Worm (Caenorhabditis elegans) whole organism, L4 larva: ENCODE data around the gene F41D9.2.
A peak's percentile ranks its signal among the peaks of the same experiment; 100 is the strongest.

Experiments
- F10B5.3 ChIP-seq: sonication (generic microtip); optimal IDR thresholded peaks from 2 replicates; lab custom pipeline; 2016; ENCODE audit warnings: mild to moderate bottlenecking, missing genetic modification characterization, missing compliant biosample characterization
- F37D6.2 ChIP-seq: sonication (generic microtip); optimal IDR thresholded peaks from 2 replicates; lab custom pipeline; 2016; ENCODE audit warnings: mild to moderate bottlenecking, missing genetic modification characterization, missing compliant biosample characterization
- F49E8.2 ChIP-seq: sonication (generic microtip); optimal IDR thresholded peaks from 2 replicates; lab custom pipeline; 2016; ENCODE audit warnings: missing compliant biosample characterization, mild to moderate bottlenecking, missing genetic modification characterization, borderline replicate concordance
- T20F7.1 ChIP-seq: fragments of 200-800 bp; sonication (Bioruptor generic); optimal IDR thresholded peaks from 2 replicates; lab custom pipeline; 2018; ENCODE audit warnings: mild to moderate bottlenecking, missing genetic modification characterization, missing compliant biosample characterization
- ZK337.2 ChIP-seq: fragments of 200-800 bp; sonication (Bioruptor generic); IDR thresholded peaks from 2 replicates; pipeline ENCODE4 v1.3.6; 2022; ENCODE audit warnings: missing genetic modification reagents, missing genetic modification characterization, missing compliant biosample characterization
- aha-1 ChIP-seq: fragments of 150-350 bp; peaks from one replicate; lab custom pipeline; 2014; ENCODE audit warnings: missing biosample characterization, missing genetic modification characterization
- attf-4 ChIP-seq: sonication (generic microtip); optimal IDR thresholded peaks from 3 replicates; lab custom pipeline; 2017; ENCODE audit warnings: missing biosample characterization, missing genetic modification characterization
- ceh-82 ChIP-seq: sonication (generic microtip); optimal IDR thresholded peaks from 2 replicates; lab custom pipeline; 2017; ENCODE audit warnings: missing biosample characterization, missing genetic modification characterization
- cey-2 ChIP-seq: sonication (generic microtip); optimal IDR thresholded peaks from 3 replicates; lab custom pipeline; 2017; ENCODE audit warnings: missing genetic modification characterization, mild to moderate bottlenecking, missing compliant biosample characterization, antibody characterized with exemption, borderline replicate concordance; ENCODE audit not compliant: insufficient read depth
- ctbp-1 ChIP-seq: fragments of 200-800 bp; sonication (Bioruptor generic); IDR thresholded peaks from 2 replicates; pipeline ENCODE4 v1.3.6; 2022; ENCODE audit warnings: missing genetic modification reagents, missing genetic modification characterization, missing compliant biosample characterization
- daf-12 ChIP-seq: fragments of 150-350 bp; optimal IDR thresholded peaks from 2 replicates; lab custom pipeline; 2014; ENCODE audit warnings: missing biosample characterization, missing genetic modification reagents, missing genetic modification characterization
- daf-16 ChIP-seq, 3 experiments: sonication (generic microtip); optimal IDR thresholded peaks; 2 replicates each; lab custom pipeline; 2016 to 2017; ENCODE audit warnings: missing genetic modification characterization in 3 of 3, missing genetic modification reagents in 3 of 3, mild to moderate bottlenecking in 2 of 3, missing compliant biosample characterization in 2 of 3, missing biosample characterization in 1 of 3, moderate library complexity in 1 of 3
- daf-19 ChIP-seq: fragments of 200-800 bp; sonication (Bioruptor generic); conservative IDR thresholded peaks from 2 replicates; pipeline ENCODE4 v1.3.6; 2022; ENCODE audit warnings: missing genetic modification characterization, missing compliant biosample characterization
- dmd-6 ChIP-seq: fragments of 200-800 bp; sonication (Bioruptor generic); IDR thresholded peaks from 2 replicates; pipeline ENCODE4 v1.3.6; 2022; ENCODE audit warnings: missing genetic modification reagents, missing genetic modification characterization, missing compliant biosample characterization
- dmd-8 ChIP-seq: fragments of 200-800 bp; sonication (Bioruptor generic); IDR thresholded peaks from 2 replicates; pipeline ENCODE4 v1.3.6; 2022; ENCODE audit warnings: missing genetic modification characterization, missing compliant biosample characterization
- dmd-9 ChIP-seq: fragments of 200-800 bp; sonication (Bioruptor generic); IDR thresholded peaks from 2 replicates; pipeline ENCODE4 v1.3.6; 2022; ENCODE audit warnings: missing genetic modification reagents, missing genetic modification characterization, missing compliant biosample characterization
- dpl-1 ChIP-seq: fragments of 150-350 bp; optimal IDR thresholded peaks from 2 replicates; lab custom pipeline; 2014; ENCODE audit warnings: missing biosample characterization, missing genetic modification reagents, missing genetic modification characterization
- dve-1 ChIP-seq: sonication (generic microtip); optimal IDR thresholded peaks from 2 replicates; lab custom pipeline; 2017; ENCODE audit warnings: antibody characterized with exemption, mild to moderate bottlenecking, missing genetic modification characterization, missing compliant biosample characterization; ENCODE audit not compliant: insufficient read depth
- egl-27 ChIP-seq: sonication (generic microtip); optimal IDR thresholded peaks from 3 replicates; lab custom pipeline; 2017; ENCODE audit warnings: missing biosample characterization, missing genetic modification reagents, missing genetic modification characterization
- egl-43 ChIP-seq: fragments of 200-800 bp; sonication (Bioruptor generic); IDR thresholded peaks from 2 replicates; pipeline ENCODE4 v1.3.6; 2022; ENCODE audit warnings: missing genetic modification reagents, missing genetic modification characterization, missing compliant biosample characterization
- fkh-10 ChIP-seq: fragments of 150-350 bp; optimal IDR thresholded peaks from 2 replicates; lab custom pipeline; 2014; ENCODE audit warnings: missing biosample characterization, missing genetic modification reagents, missing genetic modification characterization
- gei-8 ChIP-seq: fragments of 200-800 bp; sonication (Bioruptor generic); optimal IDR thresholded peaks from 2 replicates; lab custom pipeline; 2018; ENCODE audit warnings: mild to moderate bottlenecking, missing genetic modification characterization, missing compliant biosample characterization
- hif-1 ChIP-seq, 2 experiments: sonication (generic microtip); optimal IDR thresholded peaks; 2 replicates each; lab custom pipeline; 2016 to 2017; ENCODE audit warnings: missing compliant biosample characterization in 2 of 2, missing genetic modification characterization in 2 of 2, missing genetic modification reagents in 2 of 2, missing genotype in 2 of 2, mild to moderate bottlenecking in 1 of 2
- hlh-11 ChIP-seq: fragments of 200-800 bp; sonication (Bioruptor generic); optimal IDR thresholded peaks from 2 replicates; lab custom pipeline; 2018; ENCODE audit warnings: mild to moderate bottlenecking, missing genetic modification characterization, missing compliant biosample characterization
- hlh-30 ChIP-seq: sonication (generic microtip); optimal IDR thresholded peaks from 2 replicates; lab custom pipeline; 2017; ENCODE audit warnings: antibody characterized with exemption, mild to moderate bottlenecking, missing genetic modification characterization, missing compliant biosample characterization; ENCODE audit not compliant: insufficient read depth
- hmg-1.1 ChIP-seq: fragments of 200-800 bp; sonication (Bioruptor generic); IDR thresholded peaks from 2 replicates; pipeline ENCODE4 v1.3.6; 2022; ENCODE audit warnings: missing genetic modification reagents, missing genetic modification characterization, missing compliant biosample characterization
- lin-1 ChIP-seq: fragments of 200-800 bp; sonication (Bioruptor generic); IDR thresholded peaks from 2 replicates; pipeline ENCODE4 v1.3.6; 2022; ENCODE audit warnings: missing genetic modification reagents, missing genetic modification characterization, missing compliant biosample characterization
- lin-13 ChIP-seq: fragments of 150-350 bp; optimal IDR thresholded peaks from 2 replicates; lab custom pipeline; 2014; ENCODE audit warnings: missing biosample characterization, missing genetic modification reagents, missing genetic modification characterization
- lin-29 ChIP-seq: fragments of 200-800 bp; sonication (Bioruptor generic); IDR thresholded peaks from 2 replicates; pipeline ENCODE4 v1.3.6; 2022; ENCODE audit warnings: missing genetic modification reagents, missing genetic modification characterization, missing compliant biosample characterization
- madf-5 ChIP-seq, 2 experiments: fragments of 200-800 bp; sonication (Bioruptor generic); IDR thresholded peaks; 2 replicates each; pipeline ENCODE4 v1.3.6; 2022; ENCODE audit warnings: missing compliant biosample characterization in 2 of 2, missing genetic modification characterization in 2 of 2
- mdl-1 ChIP-seq, 2 experiments: fragments of 150-350 bp in 1 of 2; sonication (generic microtip) in 1 of 2; optimal IDR thresholded peaks; 2 replicates each; lab custom pipeline; 2014 to 2017; ENCODE audit warnings: missing biosample characterization in 2 of 2, missing genetic modification characterization in 2 of 2
- mxl-2 ChIP-seq: fragments of 200-800 bp; sonication (Bioruptor generic); conservative IDR thresholded peaks from 2 replicates; pipeline ENCODE4 v1.3.6; 2022; ENCODE audit warnings: missing genetic modification reagents, missing genetic modification characterization, missing compliant biosample characterization
- nhr-11 ChIP-seq: fragments of 150-350 bp; optimal IDR thresholded peaks from 2 replicates; lab custom pipeline; 2014; ENCODE audit warnings: missing biosample characterization, missing genetic modification characterization
- nhr-41 ChIP-seq: fragments of 200-800 bp; sonication (Bioruptor generic); IDR thresholded peaks from 2 replicates; pipeline ENCODE4 v1.3.6; 2022; ENCODE audit warnings: missing genetic modification reagents, missing genetic modification characterization, missing compliant biosample characterization
- nhr-48 ChIP-seq: sonication (generic microtip); optimal IDR thresholded peaks from 2 replicates; lab custom pipeline; 2016; ENCODE audit warnings: mild to moderate bottlenecking, missing genetic modification characterization, missing compliant biosample characterization
- nhr-77 ChIP-seq: fragments of 150-350 bp; optimal IDR thresholded peaks from 2 replicates; lab custom pipeline; 2014; ENCODE audit warnings: missing biosample characterization, missing genetic modification characterization
- pha-4 ChIP-seq, 2 experiments: fragments of 150-350 bp in 1 of 2; fragments of 200-800 bp in 1 of 2; sonication (Bioruptor generic) in 1 of 2; IDR thresholded peaks in 1 of 2; optimal IDR thresholded peaks in 1 of 2; 2 replicates each; pipeline versions ENCODE4 v1.3.6 to Lab custom; 2014 to 2022; ENCODE audit warnings: missing genetic modification characterization in 2 of 2, missing genetic modification reagents in 2 of 2, missing biosample characterization in 1 of 2, missing compliant biosample characterization in 1 of 2
- php-3 ChIP-seq: fragments of 200-800 bp; sonication (Bioruptor generic); IDR thresholded peaks from 2 replicates; pipeline ENCODE4 v1.3.6; 2022; ENCODE audit warnings: missing genetic modification reagents, missing genetic modification characterization, missing compliant biosample characterization
- pqm-1 ChIP-seq: sonication (generic microtip); optimal IDR thresholded peaks from 2 replicates; lab custom pipeline; 2017; ENCODE audit warnings: missing biosample characterization, missing genetic modification characterization
- rbr-2 ChIP-seq: sonication (generic microtip); optimal IDR thresholded peaks from 2 replicates; lab custom pipeline; 2016; ENCODE audit warnings: missing genotype, missing genetic modification characterization, missing compliant biosample characterization
- skn-1 ChIP-seq: fragments of 150-350 bp; optimal IDR thresholded peaks from 2 replicates; lab custom pipeline; 2014; ENCODE audit warnings: missing biosample characterization, missing genetic modification characterization
- spr-3 ChIP-seq: fragments of 200-800 bp; sonication (Bioruptor generic); optimal IDR thresholded peaks from 2 replicates; lab custom pipeline; 2018; ENCODE audit warnings: mild to moderate bottlenecking, missing genetic modification characterization, missing compliant biosample characterization
- unc-62 ChIP-seq, 3 experiments: fragments of 150-350 bp in 1 of 3; sonication (generic microtip); optimal IDR thresholded peaks in 2 of 3; peaks in 1 of 3; 1 replicate in 1 of 3; 2 replicates in 2 of 3; lab custom pipeline; 2014 to 2017; ENCODE audit warnings: missing biosample characterization in 3 of 3, missing genetic modification characterization in 3 of 3, missing genetic modification reagents in 3 of 3, missing genotype in 1 of 3
- vab-7 ChIP-seq: fragments of 200-800 bp; sonication (Bioruptor generic); IDR thresholded peaks from 2 replicates; pipeline ENCODE4 v1.3.6; 2022; ENCODE audit warnings: missing genetic modification reagents, missing genetic modification characterization, missing compliant biosample characterization
- zag-1 ChIP-seq: fragments of 150-350 bp; optimal IDR thresholded peaks from 2 replicates; lab custom pipeline; 2014; ENCODE audit warnings: missing biosample characterization, missing genetic modification characterization
- zip-2 ChIP-seq: fragments of 150-350 bp; optimal IDR thresholded peaks from 2 replicates; lab custom pipeline; 2014; ENCODE audit warnings: missing biosample characterization, missing genetic modification characterization
- ztf-11 ChIP-seq: fragments of 150-350 bp; optimal IDR thresholded peaks from 2 replicates; lab custom pipeline; 2014; ENCODE audit warnings: missing biosample characterization, missing genetic modification characterization

Gene F41D9.2

ce11 chrX:8356305-8356704 is 28.4 kb downstream of the F41D9.2 start:
- TF ChIP-seq vab-7 (GFP tag; lab: Robert Waterston, UW) (no peak), attf-4 (no peak), daf-19 (no peak), nhr-11 (tag; lab: Kevin White, UChicago) (no peak), dve-1 (peak; percentile 62), T20F7.1 (no peak), lin-13 (GFP tag; lab: Kevin White, UChicago) (no peak), hif-1 (tag; optimal IDR thresholded peaks at IDR 0.05; lab: Kevin White, UChicago) (no peak), zag-1 (tag; lab: Kevin White, UChicago) (no peak), php-3 (GFP tag; lab: Robert Waterston, UW) (no peak), madf-5 (GFP tag; IDR thresholded peaks at IDR 0.05; lab: Robert Waterston, UW) (no peak), nhr-48 (tag; lab: Kevin White, UChicago) (no peak), pqm-1 (no peak), dmd-9 (GFP tag; lab: Robert Waterston, UW) (no peak), gei-8 (no peak), mdl-1 (tag; optimal IDR thresholded peaks at IDR 0.05; lab: Kevin White, UChicago) (no peak), hmg-1.1 (GFP tag; lab: Robert Waterston, UW) (no peak), dmd-8 (no peak), ZK337.2 (GFP tag; lab: Robert Waterston, UW) (no peak), unc-62 (GFP tag; optimal IDR thresholded peaks at IDR 0.05 in 1 of 2; lab: Kevin White, UChicago) (no peak), unc-62 (tag; optimal IDR thresholded peaks at IDR 0.05; lab: Kevin White, UChicago) (no peak), fkh-10 (GFP tag; lab: Kevin White, UChicago) (no peak), rbr-2 (tag; lab: Kevin White, UChicago) (no peak), hlh-30 (peak; percentile 55), pha-4 (GFP tag; IDR thresholded peaks at IDR 0.05; lab: Robert Waterston, UW) (no peak), pha-4 (tag; optimal IDR thresholded peaks at IDR 0.05; lab: Kevin White, UChicago) (no peak), nhr-41 (GFP tag; lab: Robert Waterston, UW) (no peak), dmd-6 (GFP tag; lab: Robert Waterston, UW) (peak; percentile 78), lin-1 (no peak), cey-2 (no peak), F49E8.2 (tag; lab: Kevin White, UChicago) (no peak), lin-29 (GFP tag; lab: Robert Waterston, UW) (no peak), ztf-11 (tag; lab: Kevin White, UChicago) (no peak), spr-3 (no peak), mxl-2 (GFP tag; lab: Robert Waterston, UW) (no peak), hlh-11 (peak; percentile 38), daf-12 (tag; lab: Kevin White, UChicago) (no peak), skn-1 (tag; lab: Kevin White, UChicago) (no peak), daf-16 (GFP tag; optimal IDR thresholded peaks at IDR 0.05; lab: Kevin White, UChicago) (no peak), daf-16 (tag; optimal IDR thresholded peaks at IDR 0.05; lab: Kevin White, UChicago) (peak; percentile 59), F37D6.2 (tag; lab: Kevin White, UChicago) (no peak)

ce11 chrX:8355350-8355749 is 29.4 kb downstream of the F41D9.2 start:
- TF ChIP-seq zip-2 (tag; lab: Kevin White, UChicago) (no peak), aha-1 (tag; lab: Kevin White, UChicago) (no peak), pha-4 (GFP tag; IDR thresholded peaks at IDR 0.05; lab: Robert Waterston, UW) (no peak), pha-4 (tag; optimal IDR thresholded peaks at IDR 0.05; lab: Kevin White, UChicago) (no peak), daf-16 (GFP tag; optimal IDR thresholded peaks at IDR 0.05; lab: Kevin White, UChicago) (no peak), daf-16 (tag; optimal IDR thresholded peaks at IDR 0.05; lab: Kevin White, UChicago) (peak; percentile 89), ceh-82 (tag; lab: Kevin White, UChicago) (no peak), F10B5.3 (tag; lab: Kevin White, UChicago) (no peak), T20F7.1 (no peak), skn-1 (tag; lab: Kevin White, UChicago) (no peak), pqm-1 (peak; percentile 97), unc-62 (GFP tag; optimal IDR thresholded peaks at IDR 0.05 in 1 of 2; lab: Kevin White, UChicago) (peak in 1 of 2 experiments; percentile 64), unc-62 (tag; optimal IDR thresholded peaks at IDR 0.05; lab: Kevin White, UChicago) (no peak), ctbp-1 (GFP tag; lab: Robert Waterston, UW) (no peak), nhr-48 (tag; lab: Kevin White, UChicago) (no peak), zag-1 (tag; lab: Kevin White, UChicago) (no peak), egl-27 (no peak), egl-43 (GFP tag; lab: Robert Waterston, UW) (no peak), nhr-77 (tag; lab: Kevin White, UChicago) (peak; percentile 54), dve-1 (peak; percentile 69), spr-3 (no peak), ztf-11 (tag; lab: Kevin White, UChicago) (no peak), dmd-6 (GFP tag; lab: Robert Waterston, UW) (peak; percentile 89), mdl-1 (tag; optimal IDR thresholded peaks at IDR 0.05; lab: Kevin White, UChicago) (peak in 1 of 2 experiments; percentile 39), dpl-1 (GFP tag; lab: Kevin White, UChicago) (no peak), F49E8.2 (tag; lab: Kevin White, UChicago) (no peak)
